Worm (Caenorhabditis elegans) whole organism, late embryonic: ENCODE data around the gene marb-1.

Source experiments
- Y22D7AL.16 ChIP-seq: sonication (generic microtip); optimal IDR thresholded peaks from 2 replicates; lab custom pipeline; 2016; ENCODE audit warnings: missing genetic modification characterization, missing compliant biosample characterization
- ceh-24 ChIP-seq: sonication (generic microtip); optimal IDR thresholded peaks from 2 replicates; lab custom pipeline; 2016; ENCODE audit warnings: mild to moderate bottlenecking, missing genetic modification characterization, missing compliant biosample characterization
- ceh-30 ChIP-seq: fragments of 150-350 bp; optimal IDR thresholded peaks from 2 replicates; lab custom pipeline; 2014; ENCODE audit warnings: missing biosample characterization, missing genetic modification characterization
- ceh-31 ChIP-seq: sonication (generic microtip); optimal IDR thresholded peaks from 2 replicates; lab custom pipeline; 2016; ENCODE audit warnings: missing genetic modification characterization, missing compliant biosample characterization
- ceh-45 ChIP-seq: fragments of 200-800 bp; sonication (Bioruptor generic); IDR thresholded peaks from 2 replicates; pipeline ENCODE4 v1.3.6; 2022; ENCODE audit warnings: missing genetic modification reagents, missing genetic modification characterization, missing compliant biosample characterization
- ceh-48 ChIP-seq: sonication (generic microtip); optimal IDR thresholded peaks from 2 replicates; lab custom pipeline; 2016; ENCODE audit warnings: missing genetic modification characterization, inconsistent platforms, missing compliant biosample characterization
- ceh-6 ChIP-seq: fragments of 200-800 bp; sonication (Bioruptor generic); optimal IDR thresholded peaks from 2 replicates; lab custom pipeline; 2018; ENCODE audit warnings: mild to moderate bottlenecking, missing genetic modification characterization, missing compliant biosample characterization
- che-1 ChIP-seq: sonication (generic microtip); optimal IDR thresholded peaks from 2 replicates; lab custom pipeline; 2016; ENCODE audit warnings: mild to moderate bottlenecking, missing genetic modification characterization, missing compliant biosample characterization
- elt-2 ChIP-seq: sonication (generic microtip); optimal IDR thresholded peaks from 2 replicates; lab custom pipeline; 2016; ENCODE audit warnings: missing genetic modification reagents, missing genetic modification characterization, missing compliant biosample characterization
- elt-4 ChIP-seq: sonication (generic microtip); optimal IDR thresholded peaks from 2 replicates; lab custom pipeline; 2016; ENCODE audit warnings: missing genetic modification characterization, missing compliant biosample characterization
- eyg-1 ChIP-seq: sonication (generic microtip); optimal IDR thresholded peaks from 2 replicates; lab custom pipeline; 2016; ENCODE audit warnings: missing genotype, missing genetic modification characterization, missing compliant biosample characterization
- hlh-13 ChIP-seq: fragments of 200-800 bp; sonication (Bioruptor generic); optimal IDR thresholded peaks from 2 replicates; lab custom pipeline; 2018; ENCODE audit warnings: mild to moderate bottlenecking, missing genetic modification characterization, missing compliant biosample characterization
- hlh-15 ChIP-seq: sonication (generic microtip); optimal IDR thresholded peaks from 2 replicates; lab custom pipeline; 2016; ENCODE audit warnings: missing genetic modification characterization, missing compliant biosample characterization
- hlh-30 ChIP-seq: sonication (generic microtip); optimal IDR thresholded peaks from 2 replicates; lab custom pipeline; 2017; ENCODE audit warnings: antibody characterized with exemption, missing genetic modification characterization, missing compliant biosample characterization; ENCODE audit not compliant: insufficient read depth
- hlh-6 ChIP-seq: sonication (generic microtip); optimal IDR thresholded peaks from 2 replicates; lab custom pipeline; 2016; ENCODE audit warnings: missing genotype, missing genetic modification characterization, missing compliant biosample characterization
- hlh-8 ChIP-seq: sonication (generic microtip); optimal IDR thresholded peaks from 2 replicates; lab custom pipeline; 2016; ENCODE audit warnings: missing genotype, missing genetic modification characterization, missing compliant biosample characterization
- lim-6 ChIP-seq: sonication (generic microtip); optimal IDR thresholded peaks from 2 replicates; lab custom pipeline; 2016; ENCODE audit warnings: missing genetic modification characterization, missing compliant biosample characterization
- lin-11 ChIP-seq: fragments of 200-800 bp; sonication (Bioruptor generic); optimal IDR thresholded peaks from 2 replicates; lab custom pipeline; 2018; ENCODE audit warnings: mild to moderate bottlenecking, missing genetic modification characterization, missing compliant biosample characterization
- mec-3 ChIP-seq: sonication (generic microtip); optimal IDR thresholded peaks from 2 replicates; lab custom pipeline; 2016; ENCODE audit warnings: borderline replicate concordance, missing genetic modification characterization, missing compliant biosample characterization
- nhr-232 ChIP-seq: sonication (generic microtip); optimal IDR thresholded peaks from 2 replicates; lab custom pipeline; 2016; ENCODE audit warnings: missing genetic modification characterization, missing compliant biosample characterization
- npax-4 ChIP-seq: sonication (generic microtip); optimal IDR thresholded peaks from 2 replicates; lab custom pipeline; 2016; ENCODE audit warnings: missing genetic modification characterization, missing compliant biosample characterization
- odd-2 ChIP-seq: sonication (generic microtip); optimal IDR thresholded peaks from 2 replicates; lab custom pipeline; 2017; ENCODE audit warnings: antibody characterized with exemption, mild to moderate bottlenecking, missing genetic modification characterization, missing compliant biosample characterization
- pag-3 ChIP-seq: sonication (generic microtip); optimal IDR thresholded peaks from 2 replicates; lab custom pipeline; 2016; ENCODE audit warnings: missing compliant biosample characterization, missing genetic modification characterization, borderline replicate concordance
- pat-9 ChIP-seq: fragments of 200-800 bp; sonication (Bioruptor generic); optimal IDR thresholded peaks from 2 replicates; lab custom pipeline; 2018; ENCODE audit warnings: mild to moderate bottlenecking, missing genetic modification characterization, moderate library complexity, missing compliant biosample characterization
- pax-1 ChIP-seq: fragments of 150-350 bp; optimal IDR thresholded peaks from 2 replicates; lab custom pipeline; 2014; ENCODE audit warnings: missing biosample characterization, missing genetic modification characterization
- pha-4 ChIP-seq: fragments of 150-350 bp; optimal IDR thresholded peaks from 2 replicates; lab custom pipeline; 2018; ENCODE audit warnings: missing biosample characterization, missing genetic modification reagents, missing genetic modification characterization
- sox-4 ChIP-seq: sonication (generic microtip); optimal IDR thresholded peaks from 2 replicates; lab custom pipeline; 2017; ENCODE audit warnings: mild to moderate bottlenecking, missing genetic modification characterization, inconsistent platforms, missing compliant biosample characterization
- tbx-7 ChIP-seq: sonication (generic microtip); optimal IDR thresholded peaks from 2 replicates; lab custom pipeline; 2016; ENCODE audit warnings: missing genotype, missing genetic modification characterization, missing compliant biosample characterization
- ttx-3 ChIP-seq: sonication (generic microtip); optimal IDR thresholded peaks from 2 replicates; lab custom pipeline; 2016; ENCODE audit warnings: missing genetic modification reagents, missing genetic modification characterization, missing compliant biosample characterization
- unc-42 ChIP-seq: sonication (generic microtip); optimal IDR thresholded peaks from 2 replicates; lab custom pipeline; 2016; ENCODE audit warnings: missing genotype, missing genetic modification characterization, missing compliant biosample characterization
- unc-55 ChIP-seq: sonication (generic microtip); optimal IDR thresholded peaks from 2 replicates; lab custom pipeline; 2017; ENCODE audit warnings: missing biosample characterization, missing genetic modification reagents, missing genetic modification characterization
- unc-86 ChIP-seq: sonication (generic microtip); optimal IDR thresholded peaks from 2 replicates; lab custom pipeline; 2016; ENCODE audit warnings: missing genetic modification characterization, missing compliant biosample characterization

marb-1 gene

ce11 chrIV:12198816-12199215, 10.0 kb downstream of the marb-1 start:
- TF ChIP-seq odd-2 (no peak), ttx-3 (tag; lab: Kevin White, UChicago) (no peak), ceh-24 (tag; lab: Kevin White, UChicago) (no peak), ceh-6 (GFP tag; lab: Kevin White, UChicago) (no peak), che-1 (tag; lab: Kevin White, UChicago) (no peak), tbx-7 (tag; lab: Kevin White, UChicago) (no peak), hlh-15 (no peak), lim-6 (no peak), ceh-30 (no peak), elt-2 (tag; lab: Kevin White, UChicago) (no peak), pax-1 (tag; lab: Kevin White, UChicago) (no peak), lin-11 (tag; lab: Kevin White, UChicago) (no peak)

ce11 chrIV:12197679-12198078, 11.1 kb downstream of the marb-1 start:
- TF ChIP-seq elt-4 (tag; lab: Kevin White, UChicago) (no peak), pat-9 (tag; lab: Kevin White, UChicago) (no peak), unc-86 (tag; lab: Kevin White, UChicago) (no peak), hlh-30 (tag; lab: Kevin White, UChicago) (no peak), hlh-13 (GFP tag; lab: Kevin White, UChicago) (no peak), pha-4 (tag; lab: Kevin White, UChicago) (no peak), elt-2 (tag; lab: Kevin White, UChicago) (peak; percentile 76)
- TF ChIP-seq, all 69 proteins: peak for 1

- TF ChIP-seq elt-2 (tag; lab: Kevin White, UChicago) (peak; percentile 36), hlh-8 (tag; lab: Kevin White, UChicago) (no peak)
These were observed 12.2 kb downstream of the marb-1 start for ce11 chrIV:12196608-12197007.

ce11 chrIV:12194668-12195067, 14.1 kb downstream of the marb-1 start:
- TF ChIP-seq nhr-232 (tag; lab: Kevin White, UChicago) (no peak), ceh-45 (GFP tag; lab: Robert Waterston, UW) (no peak), hlh-13 (GFP tag; lab: Kevin White, UChicago) (no peak), unc-42 (tag; lab: Kevin White, UChicago) (no peak), eyg-1 (tag; lab: Kevin White, UChicago) (no peak), sox-4 (tag; lab: Kevin White, UChicago) (no peak), ceh-31 (tag; lab: Kevin White, UChicago) (no peak), hlh-6 (no peak), npax-4 (tag; lab: Kevin White, UChicago) (no peak), Y22D7AL.16 (tag; lab: Kevin White, UChicago) (no peak), pag-3 (tag; lab: Kevin White, UChicago) (no peak), ceh-30 (no peak), pax-1 (tag; lab: Kevin White, UChicago) (no peak)

ce11 chrIV:12193338-12193737, 15.5 kb downstream of the marb-1 start:
- TF ChIP-seq che-1 (tag; lab: Kevin White, UChicago) (no peak), mec-3 (tag; lab: Kevin White, UChicago) (no peak), elt-4 (tag; lab: Kevin White, UChicago) (no peak), npax-4 (tag; lab: Kevin White, UChicago) (no peak)

ce11 chrIV:12192104-12192763, 16.6 kb downstream of the marb-1 start:
- TF ChIP-seq unc-55 (GFP tag; lab: Kevin White, UChicago) (peak; percentile 85), unc-42 (tag; lab: Kevin White, UChicago) (peak; percentile 7), ceh-48 (tag; lab: Kevin White, UChicago) (no peak)
- TF ChIP-seq, all 69 proteins: peak for 2
